Fruit fly (Drosophila melanogaster): ENCODE results near the gene CtsF.

The CtsF gene

DNA sequence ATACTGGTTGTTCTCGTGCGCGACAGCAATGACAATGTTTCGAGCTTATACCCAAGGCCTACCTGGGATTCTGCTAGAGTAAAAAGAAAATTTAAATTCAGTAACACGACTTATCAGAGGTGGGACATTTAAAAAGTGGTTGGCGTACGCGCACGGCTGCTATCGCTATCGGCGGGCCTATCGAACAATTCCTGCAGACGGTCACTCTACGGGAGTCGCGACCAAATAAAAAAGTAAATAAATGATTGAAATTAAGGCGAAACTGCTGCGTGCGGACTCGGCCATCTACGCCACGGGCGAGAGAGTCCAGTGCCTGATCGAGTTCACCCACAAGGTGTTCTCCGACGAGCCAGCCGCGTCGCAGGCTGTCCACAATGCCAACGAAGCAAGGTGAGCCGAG, 32.1 kb downstream of the CtsF start, which contains the start of the genes Prosbeta2R2 and CG1116:
Gene Prosbeta2R2, minus strand, starts transcription at position 63 of the 400 bp plus-strand sequence.
Gene CG1116, plus strand, starts transcription at position 192 of the 400 bp plus-strand sequence.
- TF ChIP-seq psq (GFP tag; optimal IDR thresholded peaks at IDR 0.05) (no peak), h (GFP tag; optimal IDR thresholded peaks at IDR 0.05) (no peak), lola (GFP tag; optimal IDR thresholded peaks at IDR 0.05) (no peak), HLH106 (tag; optimal IDR thresholded peaks at IDR 0.05) (no peak), fru (GFP tag; optimal IDR thresholded peaks at IDR 0.05) (no peak), OdsH (GFP tag; optimal IDR thresholded peaks at IDR 0.05) (no peak), Mio (GFP tag; optimal IDR thresholded peaks at IDR 0.05) (no peak), N (GFP tag; optimal IDR thresholded peaks at IDR 0.05) (no peak), ey (GFP tag; optimal IDR thresholded peaks at IDR 0.05) (no peak), Myc (optimal IDR thresholded peaks at IDR 0.05) (no peak), CG9705 (GFP tag; optimal IDR thresholded peaks at IDR 0.05) (no peak), Hr78 (GFP tag; optimal IDR thresholded peaks at IDR 0.05) (no peak), rgr (GFP tag; optimal IDR thresholded peaks at IDR 0.05) (no peak), tai (GFP tag; optimal IDR thresholded peaks at IDR 0.05) (no peak)

DNA sequence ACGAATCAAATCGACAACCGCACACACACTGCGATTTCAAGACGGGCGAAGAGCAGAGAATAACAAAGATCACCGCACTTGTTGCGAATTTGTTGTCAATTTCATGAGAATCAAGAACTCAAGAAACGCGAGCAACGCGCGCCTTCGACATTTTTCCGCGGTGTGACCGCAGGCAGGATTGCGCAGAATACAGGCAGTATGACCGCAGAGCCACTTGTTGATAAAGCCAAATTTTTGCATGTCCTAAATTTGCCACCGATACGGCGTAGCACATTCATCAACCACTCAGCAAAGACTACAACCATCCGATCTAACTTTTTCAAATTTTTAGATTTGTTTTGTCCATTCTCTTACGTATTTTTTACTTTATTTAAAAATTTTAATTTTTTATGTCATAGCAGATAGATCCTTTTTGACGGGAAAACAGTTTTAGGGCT, 34.2 kb downstream of the CtsF start, which contains the start of gene cno:
Gene cno, minus strand, starts transcription at position 179 of the 437 bp plus-strand sequence.
- peak; percentile 20 for TF ChIP-seq Myc (optimal IDR thresholded peaks at IDR 0.05)
- no peak for TF ChIP-seq lola (GFP tag; optimal IDR thresholded peaks at IDR 0.05)
- TF ChIP-seq Vsx2 (GFP tag; optimal IDR thresholded peaks at IDR 0.05; ENCODE audit: partially characterized antibody), result no peak
- TF ChIP-seq sage (GFP tag; optimal IDR thresholded peaks at IDR 0.05), result no peak
- no peak for TF ChIP-seq sv (GFP tag; optimal IDR thresholded peaks at IDR 0.05)
- no peak for TF ChIP-seq CG9705 (GFP tag; optimal IDR thresholded peaks at IDR 0.05)
- no peak for TF ChIP-seq Jra (GFP tag; optimal IDR thresholded peaks at IDR 0.05)
- no peak for TF ChIP-seq usp (GFP tag; optimal IDR thresholded peaks at IDR 0.05)
- TF ChIP-seq Hr83 (GFP tag; optimal IDR thresholded peaks at IDR 0.05; ENCODE audit: poor library complexity, severe bottlenecking), result peak; percentile 56
- TF ChIP-seq woc (GFP tag; optimal IDR thresholded peaks at IDR 0.05), result no peak
- TF ChIP-seq Sp1 (GFP tag; optimal IDR thresholded peaks at IDR 0.05), result peak; percentile 43
- no peak for TF ChIP-seq psq (GFP tag; optimal IDR thresholded peaks at IDR 0.05)
- TF ChIP-seq OdsH (GFP tag; optimal IDR thresholded peaks at IDR 0.05), result no peak
- no peak for TF ChIP-seq CG32264 (GFP tag; optimal IDR thresholded peaks at IDR 0.05)
- TF ChIP-seq brk (GFP tag; optimal IDR thresholded peaks at IDR 0.05), result no peak
- TF ChIP-seq dmrt93B (GFP tag; optimal IDR thresholded peaks at IDR 0.05), result no peak
- TF ChIP-seq Dfd (GFP tag; optimal IDR thresholded peaks at IDR 0.05), result no peak
- no peak for TF ChIP-seq HLH106 (tag; optimal IDR thresholded peaks at IDR 0.05)
- TF ChIP-seq br (GFP tag; optimal IDR thresholded peaks at IDR 0.05), result peak; percentile 1
- TF ChIP-seq foxo (GFP tag; optimal IDR thresholded peaks at IDR 0.05), result no peak
- no peak for TF ChIP-seq fru (GFP tag; optimal IDR thresholded peaks at IDR 0.05)
- no peak for TF ChIP-seq GATAd (GFP tag; optimal IDR thresholded peaks at IDR 0.05)
- TF ChIP-seq Rel (GFP tag; optimal IDR thresholded peaks at IDR 0.05), result no peak
- peak; percentile 28 for TF ChIP-seq Rel (tag; optimal IDR thresholded peaks at IDR 0.05)
- TF ChIP-seq Mio (GFP tag; optimal IDR thresholded peaks at IDR 0.05), result no peak
- TF ChIP-seq jim (GFP tag; optimal IDR thresholded peaks at IDR 0.05), result no peak
- peak; percentile 62 for TF ChIP-seq Dif (GFP tag; optimal IDR thresholded peaks at IDR 0.05; ENCODE audit: partially characterized antibody)
- TF ChIP-seq tai (GFP tag; optimal IDR thresholded peaks at IDR 0.05), result no peak
- TF ChIP-seq ey (GFP tag; optimal IDR thresholded peaks at IDR 0.05), result no peak
- no peak for TF ChIP-seq N (GFP tag; optimal IDR thresholded peaks at IDR 0.05)
- peak; percentile 3 for TF ChIP-seq h (GFP tag; optimal IDR thresholded peaks at IDR 0.05)
- TF ChIP-seq dl (GFP tag; optimal IDR thresholded peaks at IDR 0.05; ENCODE audit: insufficient read depth in 1 of 2, partially characterized antibody in 2 of 2), result no peak
- no peak for TF ChIP-seq pan (optimal IDR thresholded peaks at IDR 0.05)
- no peak for TF ChIP-seq rgr (GFP tag; optimal IDR thresholded peaks at IDR 0.05)
- TF ChIP-seq dsf (GFP tag; optimal IDR thresholded peaks at IDR 0.05; ENCODE audit: borderline replicate concordance), result no peak
- TF ChIP-seq Abd-B (GFP tag; optimal IDR thresholded peaks at IDR 0.05), result no peak
- TF ChIP-seq CrebA (GFP tag; optimal IDR thresholded peaks at IDR 0.05; ENCODE audit: borderline replicate concordance), result no peak
- no peak for TF ChIP-seq Hr78 (GFP tag; optimal IDR thresholded peaks at IDR 0.05)
- peak; percentile 42 for TF ChIP-seq Hnf4 (GFP tag; optimal IDR thresholded peaks at IDR 0.05)

Data from whole organism, wandering third instar larva.